Fruit fly (Drosophila melanogaster): ENCODE measurements around the gene rdhB.

The rdhB gene

dm6 chr3R:22356464-22357410, 5.2 kb downstream of the rdhB start, which contains the start of gene Sar1 (continued):
- peak; percentile 75 for TF ChIP-seq vri (GFP tag; optimal IDR thresholded peaks at IDR 0.05)
- peak; percentile 44 to 60 for TF ChIP-seq ss (GFP tag; optimal IDR thresholded peaks at IDR 0.05)
- peak; percentile 1 for TF ChIP-seq cyc (GFP tag; optimal IDR thresholded peaks at IDR 0.05)
- TF ChIP-seq CG6276 (GFP tag; optimal IDR thresholded peaks at IDR 0.05): peak; percentile 41

dm6 chr3R:22357942-22358341, 6.4 kb downstream of the rdhB start:
- TF ChIP-seq topi (GFP tag; optimal IDR thresholded peaks at IDR 0.05) (no peak), CG10669 (GFP tag; optimal IDR thresholded peaks at IDR 0.05) (no peak), fkh (GFP tag; optimal IDR thresholded peaks at IDR 0.05) (peak; percentile 43), CG11902 (GFP tag; optimal IDR thresholded peaks at IDR 0.05) (no peak), svp (GFP tag) (no peak), CG6792 (GFP tag; optimal IDR thresholded peaks at IDR 0.05) (no peak), spab (GFP tag; optimal IDR thresholded peaks at IDR 0.05) (no peak)

- TF ChIP-seq salr (GFP tag; optimal IDR thresholded peaks at IDR 0.05) (peak; percentile 69 to 74), CG10669 (GFP tag; optimal IDR thresholded peaks at IDR 0.05) (peak; percentile 83), CG4318 (GFP tag; optimal IDR thresholded peaks at IDR 0.05) (peak; percentile 63), Hr39 (GFP tag; optimal IDR thresholded peaks at IDR 0.05) (peak; percentile 80), CG8632 (GFP tag; optimal IDR thresholded peaks at IDR 0.05) (peak; percentile 79), CG3032 (tag; optimal IDR thresholded peaks at IDR 0.05) (peak; percentile 71), net (GFP tag; optimal IDR thresholded peaks at IDR 0.05) (peak; percentile 86), CG3919 (GFP tag; optimal IDR thresholded peaks at IDR 0.05) (peak; percentile 81), CG8319 (GFP tag; optimal IDR thresholded peaks at IDR 0.05) (peak; percentile 61), Hr4 (GFP tag; optimal IDR thresholded peaks at IDR 0.05) (peak; percentile 89), CG6808 (GFP tag; optimal IDR thresholded peaks at IDR 0.05) (peak; percentile 72), CG6276 (GFP tag; optimal IDR thresholded peaks at IDR 0.05) (peak; percentile 82), Ets21C (GFP tag; optimal IDR thresholded peaks at IDR 0.05) (peak; percentile 53), fkh (GFP tag; optimal IDR thresholded peaks at IDR 0.05) (peak; percentile 72), CG8119 (GFP tag; IDR thresholded peaks at IDR 0.05) (peak; percentile 87), dsx (GFP tag; optimal IDR thresholded peaks at IDR 0.05; ENCODE audit: poor library complexity, severe bottlenecking) (peak; percentile 76), fd59A (GFP tag; optimal IDR thresholded peaks at IDR 0.05) (peak; percentile 53), fd85E (GFP tag; optimal IDR thresholded peaks at IDR 0.05) (peak; percentile 20), Ets96B (tag; optimal IDR thresholded peaks at IDR 0.05) (peak; percentile 84), Eip78C (GFP tag) (peak; percentile 97), CG1621 (tag; optimal IDR thresholded peaks at IDR 0.05) (peak; percentile 82), Eip75B (GFP tag; optimal IDR thresholded peaks at IDR 0.05) (peak; percentile 75), achi (GFP tag; optimal IDR thresholded peaks at IDR 0.05) (peak; percentile 79), pdm3 (GFP tag; optimal IDR thresholded peaks at IDR 0.05) (peak; percentile 90), eg (GFP tag; IDR thresholded peaks at IDR 0.05) (peak; percentile 94), CG10631 (GFP tag; optimal IDR thresholded peaks at IDR 0.05) (peak; percentile 57), acj6 (GFP tag; optimal IDR thresholded peaks at IDR 0.05) (peak; percentile 86), Eip93F (GFP tag; optimal IDR thresholded peaks at IDR 0.05) (no peak), cyc (GFP tag; optimal IDR thresholded peaks at IDR 0.05) (peak; percentile 64), Blimp-1 (GFP tag; optimal IDR thresholded peaks at IDR 0.05) (no peak), CG15336 (GFP tag; IDR thresholded peaks at IDR 0.05) (peak; percentile 88), svp (GFP tag) (peak; percentile 96), CG6163 (GFP tag; IDR thresholded peaks at IDR 0.05) (peak; percentile 87), Sox14 (GFP tag; optimal IDR thresholded peaks at IDR 0.05) (peak; percentile 87), Smox (GFP tag; optimal IDR thresholded peaks at IDR 0.05) (peak; percentile 81), CG11762 (GFP tag; optimal IDR thresholded peaks at IDR 0.05; ENCODE audit: insufficient read depth) (peak; percentile 78), CG11902 (GFP tag; optimal IDR thresholded peaks at IDR 0.05) (peak; percentile 63), topi (GFP tag; optimal IDR thresholded peaks at IDR 0.05) (peak; percentile 80), OdsH (GFP tag; optimal IDR thresholded peaks at IDR 0.05) (peak; percentile 88), CG9139 (GFP tag; optimal IDR thresholded peaks at IDR 0.05) (no peak), Met (GFP tag; optimal IDR thresholded peaks at IDR 0.05) (peak; percentile 77)
These were observed 7.3 kb downstream of the rdhB start for dm6 chr3R:22358810-22359209.

All from whole organism, prepupa.